Worm (Caenorhabditis elegans): ENCODE measurements around the gene ceh-100.

DNA sequence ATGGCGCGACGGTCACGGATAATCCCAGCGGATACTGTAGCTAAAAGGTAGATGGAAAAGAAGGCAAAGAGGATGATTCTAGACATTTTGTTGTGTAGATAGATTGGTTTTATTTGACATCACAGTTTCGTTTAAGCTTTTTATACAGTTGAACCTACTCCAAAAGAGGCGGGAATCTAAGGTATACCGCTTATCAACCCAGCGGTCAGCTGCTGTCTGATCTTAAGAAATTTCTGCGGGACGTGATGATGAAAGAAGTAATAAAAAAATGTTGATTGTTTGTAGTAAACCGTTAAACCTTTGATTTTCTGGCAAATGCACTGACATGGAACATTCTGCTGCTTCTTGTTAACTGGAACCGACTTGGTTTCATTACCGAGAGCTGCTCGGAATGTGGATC, 12.6 kb upstream of the ceh-100 start, which contains the start of gene nspe-6:
- no peak for TF ChIP-seq flt-1 (GFP tag; IDR thresholded peaks at IDR 0.05)
- TF ChIP-seq T22C8.4 (GFP tag; IDR thresholded peaks at IDR 0.05): no peak

Measured in whole organism, midembryonic.